Worm (Caenorhabditis elegans): ENCODE results near the gene T27D12.1.

- TF ChIP-seq lin-26 (GFP tag; IDR thresholded peaks at IDR 0.05) (no peak), dox-1 (GFP tag; IDR thresholded peaks at IDR 0.05) (no peak), ama-1 (optimal IDR thresholded peaks at IDR 0.05) (no peak), ama-1 (GFP tag; optimal IDR thresholded peaks at IDR 0.05) (no peak), madf-6 (GFP tag; IDR thresholded peaks at IDR 0.05) (no peak), D2030.7 (GFP tag; IDR thresholded peaks at IDR 0.05) (no peak), snpc-1.1 (tag; optimal IDR thresholded peaks at IDR 0.05; ENCODE audit: insufficient read depth) (no peak), him-1 (tag; optimal IDR thresholded peaks at IDR 0.05) (no peak)
Measured at ce11 chrII:11819824-11820223, 22.6 kb upstream of the T27D12.1 start, which contains the start of gene Y6D1A.2.
